Worm (Caenorhabditis elegans) whole organism, young adult: ENCODE measurements around the gene F26F2.5.

Experiments
- C06A6.2 ChIP-seq: fragments of 200-800 bp; sonication (Bioruptor generic); conservative IDR thresholded peaks from 2 replicates; pipeline ENCODE4 v1.3.6; 2022; ENCODE audit warnings: missing genetic modification characterization, missing compliant biosample characterization
- efl-1 ChIP-seq: fragments of 150-350 bp; optimal IDR thresholded peaks from 2 replicates; lab custom pipeline; 2014; ENCODE audit warnings: missing biosample characterization, missing genetic modification reagents, missing genetic modification characterization
- rpc-1 ChIP-seq, 2 experiments: fragments of 150-350 bp in 1 of 2; sonication (generic microtip) in 1 of 2; optimal IDR thresholded peaks; 2 replicates each; lab custom pipeline; 2014 to 2018; ENCODE audit warnings: missing biosample characterization in 1 of 2, missing genetic modification characterization in 1 of 2, missing genetic modification reagents in 1 of 2, missing genotype in 1 of 2
- ztf-3 ChIP-seq: fragments of 200-800 bp; sonication (Bioruptor generic); optimal IDR thresholded peaks from 2 replicates; lab custom pipeline; 2018; ENCODE audit warnings: mild to moderate bottlenecking, missing genetic modification characterization, missing compliant biosample characterization

F26F2.5 gene

DNA sequence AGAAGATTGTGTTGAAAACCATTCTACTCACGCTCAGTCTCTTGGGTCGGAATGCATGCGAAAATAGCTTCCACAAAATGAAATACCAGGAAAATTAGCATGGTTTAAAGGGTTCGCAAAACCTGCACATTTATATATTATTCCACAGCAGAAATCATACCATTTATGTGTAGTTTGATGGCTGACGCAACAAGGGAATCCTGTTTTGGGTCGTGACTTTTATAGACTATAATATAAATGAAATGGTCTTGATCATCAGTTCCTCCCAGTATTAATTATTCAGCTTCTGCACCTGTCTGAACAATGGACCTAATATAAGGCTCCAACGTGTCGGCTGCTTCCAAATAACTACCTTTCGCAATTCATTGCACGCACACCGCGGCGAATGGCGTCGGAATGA is 49.6 kb downstream of the F26F2.5 start, which contains the start of gene F46B3.8:
F46B3.8 (minus strand) TSS at position 101 of the 400 bp plus-strand sequence.
- TF ChIP-seq rpc-1 (optimal IDR thresholded peaks at IDR 0.05; lab: Kevin White, UChicago) = no peak
- no peak for TF ChIP-seq rpc-1 (tag; optimal IDR thresholded peaks at IDR 0.05; lab: Kevin White, UChicago)
- no peak for TF ChIP-seq ztf-3 (GFP tag; lab: Kevin White, UChicago)
- TF ChIP-seq C06A6.2 (GFP tag; lab: Robert Waterston, UW) = no peak
- no peak for TF ChIP-seq efl-1
- TF ChIP-seq, all 124 proteins: peak for 0
